Fruit fly (Drosophila melanogaster) whole organism, embryonic: ENCODE measurements around the gene CG6470.

Source experiments
- Antp ChIP-seq: fragments of 200-800 bp; sonication (Bioruptor generic); optimal IDR thresholded peaks from 3 replicates; lab custom pipeline; 2016; ENCODE audit warnings: missing biosample characterization, missing genetic modification characterization
- Atf3 ChIP-seq: fragments of 200-800 bp; sonication (Bioruptor generic); optimal IDR thresholded peaks from 3 replicates; lab custom pipeline; 2016; ENCODE audit warnings: missing biosample characterization, missing genetic modification characterization
- CG1024 ChIP-seq: fragments of 200-800 bp; sonication (Bioruptor generic); IDR thresholded peaks from 2 replicates; pipeline ENCODE4 v1.3.6; 2022; ENCODE audit warnings: missing biosample characterization, missing genetic modification characterization
- CG15011 ChIP-seq: fragments of 200-800 bp; sonication (Bioruptor generic); optimal IDR thresholded peaks from 3 replicates; lab custom pipeline; 2018; ENCODE audit warnings: missing biosample characterization, mild to moderate bottlenecking, missing genetic modification characterization
- CG6765 ChIP-seq: fragments of 200-800 bp; sonication (Bioruptor generic); optimal IDR thresholded peaks from 3 replicates; lab custom pipeline; 2017; ENCODE audit warnings: missing biosample characterization, mild to moderate bottlenecking, missing genetic modification characterization
- dmrt99B ChIP-seq: fragments of 200-800 bp; sonication (Bioruptor generic); optimal IDR thresholded peaks from 2 replicates; lab custom pipeline; 2018; ENCODE audit warnings: missing biosample characterization, mild to moderate bottlenecking, missing genetic modification characterization, moderate library complexity
- ems ChIP-seq: fragments of 200-800 bp; sonication (Bioruptor generic); optimal IDR thresholded peaks from 3 replicates; lab custom pipeline; 2016; ENCODE audit warnings: missing biosample characterization, missing genetic modification characterization
- prd ChIP-seq, 3 experiments: fragments of >200 bp in 2 of 3; fragments of 200-800 bp in 1 of 3; sonication (Bioruptor generic) in 1 of 3; optimal IDR thresholded peaks in 2 of 3; IDR thresholded peaks in 1 of 3; 2 replicates in 2 of 3; 3 replicates in 1 of 3; pipeline versions ENCODE4 v1.3.6 to Lab custom; 2017 to 2022; ENCODE audit warnings: missing biosample characterization in 1 of 3, missing genetic modification characterization in 1 of 3

DNA sequence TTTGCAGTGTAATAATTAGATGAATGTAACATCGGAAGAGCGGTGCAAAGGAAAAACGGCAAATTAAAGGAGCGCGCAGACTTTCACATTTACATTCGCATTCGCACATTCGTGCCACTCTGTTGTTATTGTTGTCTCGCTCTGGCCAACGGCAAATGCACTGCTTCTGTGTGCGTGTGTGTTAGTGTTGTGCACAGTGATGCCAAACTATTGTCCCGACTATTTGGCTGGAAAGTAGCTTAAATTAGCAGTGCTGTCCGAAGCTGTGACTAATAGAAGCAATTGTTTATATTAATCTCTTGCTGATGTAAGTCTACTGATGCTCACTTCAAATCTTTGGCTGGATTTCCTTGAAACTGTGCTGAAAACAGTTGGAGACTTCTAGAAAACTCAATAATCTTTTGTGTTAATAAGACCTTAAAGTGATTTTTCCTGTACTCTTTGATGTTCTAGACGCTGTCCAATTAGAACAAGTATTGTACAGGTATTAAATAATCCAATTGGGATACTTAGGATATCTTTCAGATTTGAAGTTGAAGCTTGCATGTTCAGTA is 1.4 kb upstream of the CG6470 start:
- TF ChIP-seq CG6765 (no peak), CG1024 (0 out of 2 replicates have a peak, but pooled peaks have one; percentile 12), prd (optimal IDR thresholded peaks at IDR 0.05; lab: Kevin White, UChicago) (no peak), prd (GFP tag; IDR thresholded peaks at IDR 0.05; lab: Robert Waterston, UW) (peak; percentile 57; the same call in 2 of the 3 replicates), ems (GFP tag; lab: Kevin White, UChicago) (no peak), Atf3 (no peak), dmrt99B (tag; lab: Kevin White, UChicago) (peak; percentile 16), Antp (GFP tag; lab: Kevin White, UChicago) (no peak), CG15011 (no peak)
